Worm (Caenorhabditis elegans) whole organism, early embryonic: ENCODE measurements around the gene rps-22.

Experiments
- B0310.2 ChIP-seq: sonication (generic microtip); optimal IDR thresholded peaks from 2 replicates; lab custom pipeline; 2016; ENCODE audit warnings: mild to moderate bottlenecking, missing genetic modification characterization, missing compliant biosample characterization
- aly-1 ChIP-seq: sonication (generic microtip); optimal IDR thresholded peaks from 2 replicates; lab custom pipeline; 2016; ENCODE audit warnings: missing genetic modification characterization, missing compliant biosample characterization
- ama-1 ChIP-seq: fragments of 150-350 bp; optimal IDR thresholded peaks from 2 replicates; lab custom pipeline; 2014
- ceh-36 ChIP-seq: sonication (generic microtip); optimal IDR thresholded peaks from 2 replicates; lab custom pipeline; 2016; ENCODE audit warnings: missing genetic modification characterization, inconsistent platforms, missing compliant biosample characterization
- ets-7 ChIP-seq: sonication (generic microtip); optimal IDR thresholded peaks from 2 replicates; lab custom pipeline; 2016; ENCODE audit warnings: missing genotype, missing genetic modification characterization, missing compliant biosample characterization
- flt-1 ChIP-seq: fragments of 200-800 bp; sonication (Bioruptor generic); IDR thresholded peaks from 2 replicates; pipeline ENCODE4 v1.3.6; 2022; ENCODE audit warnings: missing genetic modification characterization, missing compliant biosample characterization
- hmbx-1 ChIP-seq: sonication (generic microtip); optimal IDR thresholded peaks from 2 replicates; lab custom pipeline; 2016; ENCODE audit warnings: mild to moderate bottlenecking, missing genetic modification characterization, missing compliant biosample characterization
- hnd-1 ChIP-seq: sonication (generic microtip); optimal IDR thresholded peaks from 2 replicates; lab custom pipeline; 2016; ENCODE audit warnings: missing genetic modification characterization, missing compliant biosample characterization
- pes-1 ChIP-seq: fragments of 200-800 bp; sonication (Bioruptor generic); IDR thresholded peaks from 2 replicates; pipeline ENCODE4 v1.3.6; 2022; ENCODE audit warnings: missing genetic modification reagents, missing genetic modification characterization, missing compliant biosample characterization
- scrt-1 ChIP-seq: fragments of 200-800 bp; sonication (Bioruptor generic); IDR thresholded peaks from 2 replicates; pipeline ENCODE4 v1.3.6; 2022; ENCODE audit warnings: missing genetic modification characterization, missing compliant biosample characterization
- sea-1 ChIP-seq: fragments of 200-800 bp; sonication (Bioruptor generic); conservative IDR thresholded peaks from 2 replicates; pipeline ENCODE4 v1.3.6; 2022; ENCODE audit warnings: missing genetic modification characterization, missing compliant biosample characterization
- tbx-37 ChIP-seq: fragments of 200-800 bp; sonication (Bioruptor generic); conservative IDR thresholded peaks from 2 replicates; pipeline ENCODE4 v1.3.6; 2022; ENCODE audit warnings: missing genetic modification reagents, missing genetic modification characterization, missing compliant biosample characterization

ce11 chrIII:1931509-1931908 lies 18.8 kb upstream of the rps-22 start:
- TF ChIP-seq ama-1 (lab: Kevin White, UChicago), result no peak
- no peak for TF ChIP-seq hmbx-1 (tag; lab: Kevin White, UChicago)
- no peak for TF ChIP-seq pes-1
- TF ChIP-seq ets-7 (tag; lab: Kevin White, UChicago), result no peak
- no peak for TF ChIP-seq tbx-37 (GFP tag; lab: Robert Waterston, UW)
- no peak for TF ChIP-seq sea-1
- no peak for TF ChIP-seq scrt-1 (GFP tag; lab: Robert Waterston, UW)
- TF ChIP-seq hnd-1 (tag; lab: Kevin White, UChicago), result no peak
- no peak for TF ChIP-seq ceh-36 (tag; lab: Kevin White, UChicago)
- TF ChIP-seq aly-1 (tag; lab: Kevin White, UChicago), result no peak
- TF ChIP-seq B0310.2, result no peak
- no peak for TF ChIP-seq flt-1 (GFP tag; lab: Robert Waterston, UW)
